Worm (Caenorhabditis elegans) whole organism, L3 larva: ENCODE measurements around the gene gly-8.
A peak's percentile ranks its signal among the peaks of the same experiment; 100 is the strongest.

Source experiments
- ZK546.5 ChIP-seq: sonication (generic microtip); optimal IDR thresholded peaks from 2 replicates; lab custom pipeline; 2017; ENCODE audit warnings: missing biosample characterization, missing genetic modification characterization
- ceh-28 ChIP-seq: fragments of 150-350 bp; optimal IDR thresholded peaks from 2 replicates; lab custom pipeline; 2014; ENCODE audit warnings: missing biosample characterization, missing genetic modification reagents, missing genetic modification characterization
- egl-27 ChIP-seq: sonication (generic microtip); optimal IDR thresholded peaks from 4 replicates; lab custom pipeline; 2017; ENCODE audit warnings: missing biosample characterization, missing genetic modification reagents, missing genetic modification characterization
- elt-1 ChIP-seq: fragments of 150-350 bp; optimal IDR thresholded peaks from 2 replicates; lab custom pipeline; 2014; ENCODE audit warnings: missing biosample characterization, missing genetic modification characterization
- elt-3 ChIP-seq, 3 experiments: fragments of 150-350 bp in 1 of 3; sonication (generic microtip) in 2 of 3; optimal IDR thresholded peaks; 2 replicates in 2 of 3; 4 replicates in 1 of 3; lab custom pipeline; 2014 to 2017; ENCODE audit warnings: missing biosample characterization in 3 of 3, missing genetic modification characterization in 3 of 3
- nfya-1 ChIP-seq: sonication (generic microtip); optimal IDR thresholded peaks from 2 replicates; lab custom pipeline; 2017; ENCODE audit warnings: missing genetic modification characterization, mild to moderate bottlenecking, missing compliant biosample characterization, antibody characterized with exemption, moderate library complexity; ENCODE audit not compliant: insufficient read depth
- nhr-67 ChIP-seq: fragments of 150-350 bp; optimal IDR thresholded peaks from 2 replicates; lab custom pipeline; 2014; ENCODE audit warnings: missing biosample characterization, missing genetic modification characterization
- nhr-76 ChIP-seq: fragments of 150-350 bp; sonication (generic microtip); optimal IDR thresholded peaks from 5 replicates; lab custom pipeline; 2014; ENCODE audit warnings: missing biosample characterization, missing genetic modification characterization
- nhr-77 ChIP-seq: fragments of 150-350 bp; optimal IDR thresholded peaks from 2 replicates; lab custom pipeline; 2014; ENCODE audit warnings: missing biosample characterization, missing genetic modification characterization
- snpc-4 ChIP-seq: fragments of 150-350 bp; optimal IDR thresholded peaks from 2 replicates; lab custom pipeline; 2014; ENCODE audit warnings: missing biosample characterization, missing genetic modification characterization
- unc-39 ChIP-seq: sonication (generic microtip); optimal IDR thresholded peaks from 4 replicates; lab custom pipeline; 2017; ENCODE audit warnings: missing biosample characterization, missing genetic modification characterization
- ztf-11 ChIP-seq: fragments of 150-350 bp; optimal IDR thresholded peaks from 2 replicates; lab custom pipeline; 2014; ENCODE audit warnings: missing biosample characterization, missing genetic modification characterization

DNA sequence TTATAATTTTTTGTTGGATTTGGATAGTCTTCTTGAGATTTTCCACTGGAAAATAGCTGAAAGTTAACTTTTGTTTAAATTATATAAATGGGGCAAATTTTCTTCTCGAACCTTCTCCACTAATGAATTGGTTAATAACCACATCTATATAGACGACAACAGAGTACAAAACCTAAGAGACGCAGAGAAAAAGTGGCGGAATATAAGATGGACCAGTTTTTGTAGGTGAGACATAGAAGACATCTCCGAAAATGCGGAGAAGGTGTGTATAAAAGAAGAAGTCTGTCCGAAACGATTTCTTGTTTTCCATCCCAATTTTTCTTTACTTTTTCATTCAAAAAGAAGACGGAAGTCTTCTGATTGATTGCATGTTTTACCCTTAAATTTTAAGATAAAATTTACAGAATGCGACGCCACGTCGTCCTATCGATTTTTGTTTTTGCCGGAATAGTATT is at the start of gene gly-8:
- TF ChIP-seq nhr-76 (no peak), ztf-11 (tag; lab: Kevin White, UChicago) (no peak), ZK546.5 (tag; lab: Kevin White, UChicago) (no peak), egl-27 (no peak), nhr-77 (tag; lab: Kevin White, UChicago) (no peak), ceh-28 (tag; lab: Kevin White, UChicago) (no peak), unc-39 (tag; lab: Kevin White, UChicago) (no peak), nhr-67 (no peak), elt-1 (tag; lab: Kevin White, UChicago) (no peak), elt-3 (tag; optimal IDR thresholded peaks at IDR 0.05; lab: Kevin White, UChicago) (no peak), nfya-1 (tag; lab: Kevin White, UChicago) (peak; percentile 27), snpc-4 (no peak)
